Worm (Caenorhabditis elegans): ENCODE data around the gene acs-4.
A peak's percentile ranks its signal among the peaks of the same experiment; 100 is the strongest.

Gene acs-4

DNA sequence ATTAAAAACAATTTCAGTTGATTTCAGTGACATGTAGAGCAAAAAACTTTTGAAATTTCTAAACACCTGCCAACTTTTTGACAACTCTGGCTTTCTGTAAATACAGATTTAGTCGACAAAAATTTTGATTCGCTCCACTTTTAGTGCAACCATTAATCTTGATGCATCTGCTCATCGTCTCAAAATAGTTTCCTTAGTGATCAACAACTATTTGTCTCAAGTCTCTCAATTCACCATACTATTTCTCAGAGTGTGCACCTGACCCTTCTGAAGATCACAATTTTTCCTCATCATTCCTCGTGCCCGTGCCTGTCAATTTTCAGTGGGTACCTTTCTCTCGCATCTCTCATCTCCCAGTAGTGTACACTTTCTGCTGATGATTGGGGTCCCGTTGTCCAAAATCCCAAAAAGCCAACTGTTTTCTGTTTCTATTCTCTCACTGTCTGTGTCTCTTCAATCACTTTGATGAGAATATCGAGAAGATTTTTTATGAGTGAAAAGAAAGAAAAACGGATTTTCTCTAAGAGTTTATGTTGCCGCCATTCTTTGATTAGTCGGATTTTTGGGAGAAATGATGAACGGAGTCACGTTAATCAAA lies 49.4 kb downstream of the acs-4 start (continued):
- TF ChIP-seq ceh-22 (tag; optimal IDR thresholded peaks at IDR 0.05) (no peak), F13H6.1 (tag; optimal IDR thresholded peaks at IDR 0.05) (no peak), elt-2 (tag; optimal IDR thresholded peaks at IDR 0.05) (no peak), K02D7.2 (tag; optimal IDR thresholded peaks at IDR 0.05) (no peak), ceh-19 (GFP tag; optimal IDR thresholded peaks at IDR 0.05) (no peak), unc-55 (GFP tag; optimal IDR thresholded peaks at IDR 0.05) (peak; percentile 88), ceh-31 (tag; optimal IDR thresholded peaks at IDR 0.05) (no peak), tbx-2 (tag; optimal IDR thresholded peaks at IDR 0.05) (no peak), C38D4.7 (GFP tag; optimal IDR thresholded peaks at IDR 0.05) (no peak), ceh-30 (tag; optimal IDR thresholded peaks at IDR 0.05) (no peak), gmeb-2 (tag; optimal IDR thresholded peaks at IDR 0.05) (no peak), ttx-3 (tag; optimal IDR thresholded peaks at IDR 0.05) (no peak), ceh-24 (tag; optimal IDR thresholded peaks at IDR 0.05) (no peak), sox-4 (tag; optimal IDR thresholded peaks at IDR 0.05) (no peak), ztf-16 (tag; optimal IDR thresholded peaks at IDR 0.05) (no peak)
